Worm (Caenorhabditis elegans): ENCODE data around the gene C27F2.6.
A peak's percentile ranks its signal among the peaks of the same experiment; 100 is the strongest.

Gene C27F2.6

ce11 chrIII:5018116-5018689 is 37.9 kb upstream of the C27F2.6 start, which contains the start of gene wip-1 (continued):
- peak; percentile 88 for TF ChIP-seq zip-2 (tag; optimal IDR thresholded peaks at IDR 0.05)
- TF ChIP-seq lin-15B (tag; optimal IDR thresholded peaks at IDR 0.05) = peak; percentile 65
- peak; percentile 95 for TF ChIP-seq T20F7.1 (GFP tag; optimal IDR thresholded peaks at IDR 0.05)
- TF ChIP-seq lin-38 (GFP tag; IDR thresholded peaks at IDR 0.05) = peak; percentile 95
- peak; percentile 93 for TF ChIP-seq ztf-7 (tag; optimal IDR thresholded peaks at IDR 0.05)
- TF ChIP-seq mxl-3 (GFP tag; optimal IDR thresholded peaks at IDR 0.05) = peak; percentile 97
- TF ChIP-seq duxl-1 (tag; optimal IDR thresholded peaks at IDR 0.05; ENCODE audit: poor library complexity) = peak; percentile 94
- TF ChIP-seq Y105C5A.15 (GFP tag; IDR thresholded peaks at IDR 0.05) = peak; percentile 84; the same call in 1 of the 2 replicates

ce11 chrIII:5017550-5017949 is 37.3 kb upstream of the C27F2.6 start, which contains the start of gene larp-1:
Gene larp-1 (minus strand): TSS chrIII:5017650.
- TF ChIP-seq nhr-237 (tag; optimal IDR thresholded peaks at IDR 0.05) = no peak
- no peak for TF ChIP-seq lin-1 (GFP tag; IDR thresholded peaks at IDR 0.05)
- TF ChIP-seq lin-29 (GFP tag; IDR thresholded peaks at IDR 0.05) = no peak
- no peak for TF ChIP-seq zfp-3 (GFP tag; conservative IDR thresholded peaks at IDR 0.05)
- TF ChIP-seq snpc-4 (tag; optimal IDR thresholded peaks at IDR 0.05) = no peak
- TF ChIP-seq jun-1 (tag; optimal IDR thresholded peaks at IDR 0.05) = no peak
- TF ChIP-seq skn-1 (tag; optimal IDR thresholded peaks at IDR 0.05) = no peak
- no peak for TF ChIP-seq F26F4.8 (GFP tag; conservative IDR thresholded peaks at IDR 0.05)
- TF ChIP-seq spr-1 (tag; optimal IDR thresholded peaks at IDR 0.05) = no peak
- no peak for TF ChIP-seq ztf-11 (tag; optimal IDR thresholded peaks at IDR 0.05)
- TF ChIP-seq D1046.2 (GFP tag; IDR thresholded peaks at IDR 0.05) = no peak

ce11 chrIII:5013915-5014346 is 33.7 kb upstream of the C27F2.6 start:
- TF ChIP-seq mxl-2 (GFP tag; conservative IDR thresholded peaks at IDR 0.05) (no peak), lin-39 (tag; optimal IDR thresholded peaks at IDR 0.05) (no peak), attf-4 (tag; optimal IDR thresholded peaks at IDR 0.05) (no peak), daf-16 (GFP tag; optimal IDR thresholded peaks at IDR 0.05) (peak; percentile 22 to 27), daf-16 (tag; optimal IDR thresholded peaks at IDR 0.05) (peak; percentile 17), tra-1 (GFP tag; IDR thresholded peaks at IDR 0.05) (0 out of 2 replicates have a peak, but pooled peaks have one; percentile 34), T26A8.4 (GFP tag; IDR thresholded peaks at IDR 0.05) (peak; percentile 75), nhr-28 (tag; optimal IDR thresholded peaks at IDR 0.05) (peak; percentile 62), dmd-8 (GFP tag; IDR thresholded peaks at IDR 0.05) (no peak), dpl-1 (GFP tag; optimal IDR thresholded peaks at IDR 0.05) (peak; percentile 56), T20F7.1 (GFP tag; optimal IDR thresholded peaks at IDR 0.05) (peak; percentile 72), set-16 (GFP tag; IDR thresholded peaks at IDR 0.05) (peak; percentile 77), nhr-237 (tag; optimal IDR thresholded peaks at IDR 0.05) (no peak), egl-43 (GFP tag; IDR thresholded peaks at IDR 0.05) (no peak; the same call in none of the 2 replicates), F49E8.2 (tag; optimal IDR thresholded peaks at IDR 0.05; ENCODE audit: borderline replicate concordance) (no peak), ceh-32 (tag; optimal IDR thresholded peaks at IDR 0.05; ENCODE audit: poor library complexity) (no peak), rbr-2 (tag; optimal IDR thresholded peaks at IDR 0.05) (peak; percentile 90), daf-12 (tag; optimal IDR thresholded peaks at IDR 0.05) (no peak), nhr-11 (tag; optimal IDR thresholded peaks at IDR 0.05) (peak; percentile 94), spr-1 (tag; optimal IDR thresholded peaks at IDR 0.05) (peak; percentile 54), lsy-2 (tag; optimal IDR thresholded peaks at IDR 0.05) (peak; percentile 78 to 90), dve-1 (tag; optimal IDR thresholded peaks at IDR 0.05; ENCODE audit: insufficient read depth) (peak; percentile 87), hmg-1.1 (GFP tag; IDR thresholded peaks at IDR 0.05) (peak; percentile 93), nhr-102 (tag; optimal IDR thresholded peaks at IDR 0.05) (peak; percentile 48), ztf-7 (tag; optimal IDR thresholded peaks at IDR 0.05) (peak; percentile 79), ama-1 (optimal IDR thresholded peaks at IDR 0.05) (no peak), ceh-82 (tag; optimal IDR thresholded peaks at IDR 0.05) (no peak), ceh-20 (GFP tag; IDR thresholded peaks at IDR 0.05) (peak; percentile 65; the same call in 1 of the 2 replicates), ceh-62 (tag; optimal IDR thresholded peaks at IDR 0.05) (no peak), Y5F2A.4 (GFP tag; optimal IDR thresholded peaks at IDR 0.05) (no peak), mep-1 (tag; optimal IDR thresholded peaks at IDR 0.05) (peak; percentile 97), mdt-29 (GFP tag; IDR thresholded peaks at IDR 0.05) (no peak), lin-1 (GFP tag; IDR thresholded peaks at IDR 0.05) (peak; percentile 32; the same call in 1 of the 2 replicates), aly-2 (tag; optimal IDR thresholded peaks at IDR 0.05) (no peak)
